Worm (Caenorhabditis elegans): Measurements from ENCODE around the gene col-170.

ce11 chrX:6328860-6329259 lies 2.6 kb upstream of the col-170 start, which contains the start of gene col-169:
- no peak for TF ChIP-seq unc-62 (GFP tag; optimal IDR thresholded peaks at IDR 0.05 in 1 of 2)
- no peak for TF ChIP-seq unc-62 (tag; optimal IDR thresholded peaks at IDR 0.05)
- no peak for TF ChIP-seq nhr-28 (tag; optimal IDR thresholded peaks at IDR 0.05)
- no peak for TF ChIP-seq nhr-11 (tag; optimal IDR thresholded peaks at IDR 0.05)
- TF ChIP-seq snpc-4 (tag; optimal IDR thresholded peaks at IDR 0.05) = no peak
- no peak for TF ChIP-seq ztf-11 (tag; optimal IDR thresholded peaks at IDR 0.05)

All from whole organism, L4 larva.